Worm (Caenorhabditis elegans) whole organism, late embryonic: ENCODE data around the gene T03F6.10.

Experiments used
- C08G9.2 ChIP-seq: sonication (generic microtip); optimal IDR thresholded peaks from 2 replicates; lab custom pipeline; 2016; ENCODE audit warnings: mild to moderate bottlenecking, missing genetic modification characterization, moderate library complexity, missing compliant biosample characterization
- C38D4.7 ChIP-seq: fragments of 200-800 bp; sonication (Bioruptor generic); optimal IDR thresholded peaks from 2 replicates; lab custom pipeline; 2018; ENCODE audit warnings: mild to moderate bottlenecking, missing genetic modification characterization, moderate library complexity, missing compliant biosample characterization
- K02D7.2 ChIP-seq: sonication (generic microtip); optimal IDR thresholded peaks from 2 replicates; lab custom pipeline; 2017; ENCODE audit warnings: mild to moderate bottlenecking, missing genetic modification characterization, missing compliant biosample characterization
- K09A11.1 ChIP-seq: sonication (generic microtip); optimal IDR thresholded peaks from 2 replicates; lab custom pipeline; 2017; ENCODE audit warnings: antibody characterized with exemption, mild to moderate bottlenecking, missing genetic modification characterization, missing compliant biosample characterization; ENCODE audit not compliant: insufficient read depth
- T23F11.4 ChIP-seq: fragments of 200-800 bp; sonication (Bioruptor generic); optimal IDR thresholded peaks from 2 replicates; lab custom pipeline; 2018; ENCODE audit warnings: mild to moderate bottlenecking, missing genetic modification characterization, missing compliant biosample characterization
- Y22D7AL.16 ChIP-seq: sonication (generic microtip); optimal IDR thresholded peaks from 2 replicates; lab custom pipeline; 2016; ENCODE audit warnings: missing genetic modification characterization, missing compliant biosample characterization
- ceh-18 ChIP-seq: sonication (generic microtip); optimal IDR thresholded peaks from 2 replicates; lab custom pipeline; 2016; ENCODE audit warnings: missing genetic modification characterization, missing compliant biosample characterization
- ceh-19 ChIP-seq: fragments of 200-800 bp; sonication (Bioruptor generic); optimal IDR thresholded peaks from 2 replicates; lab custom pipeline; 2018; ENCODE audit warnings: mild to moderate bottlenecking, missing genetic modification characterization, missing compliant biosample characterization
- ceh-2 ChIP-seq: sonication (generic microtip); optimal IDR thresholded peaks from 2 replicates; lab custom pipeline; 2016; ENCODE audit warnings: missing genotype, missing genetic modification characterization, missing compliant biosample characterization
- ceh-22 ChIP-seq: sonication (generic microtip); optimal IDR thresholded peaks from 2 replicates; lab custom pipeline; 2017; ENCODE audit warnings: missing biosample characterization, missing genetic modification characterization
- ceh-31 ChIP-seq: sonication (generic microtip); optimal IDR thresholded peaks from 2 replicates; lab custom pipeline; 2016; ENCODE audit warnings: missing genetic modification characterization, missing compliant biosample characterization
- ceh-9 ChIP-seq: sonication (generic microtip); optimal IDR thresholded peaks from 2 replicates; lab custom pipeline; 2016; ENCODE audit warnings: mild to moderate bottlenecking, missing genetic modification characterization, inconsistent platforms, missing compliant biosample characterization
- elt-2 ChIP-seq: sonication (generic microtip); optimal IDR thresholded peaks from 2 replicates; lab custom pipeline; 2016; ENCODE audit warnings: missing genetic modification reagents, missing genetic modification characterization, missing compliant biosample characterization
- elt-4 ChIP-seq: sonication (generic microtip); optimal IDR thresholded peaks from 2 replicates; lab custom pipeline; 2016; ENCODE audit warnings: missing genetic modification characterization, missing compliant biosample characterization
- ets-4 ChIP-seq: sonication (generic microtip); optimal IDR thresholded peaks from 2 replicates; lab custom pipeline; 2016; ENCODE audit warnings: missing genetic modification characterization, missing compliant biosample characterization
- eyg-1 ChIP-seq: sonication (generic microtip); optimal IDR thresholded peaks from 2 replicates; lab custom pipeline; 2016; ENCODE audit warnings: missing genotype, missing genetic modification characterization, missing compliant biosample characterization
- fax-1 ChIP-seq: sonication (generic microtip); optimal IDR thresholded peaks from 2 replicates; lab custom pipeline; 2016; ENCODE audit warnings: missing genotype, missing genetic modification characterization, missing compliant biosample characterization
- fkh-10 ChIP-seq: fragments of 150-350 bp; optimal IDR thresholded peaks from 2 replicates; lab custom pipeline; 2014; ENCODE audit warnings: missing biosample characterization, missing genetic modification reagents, missing genetic modification characterization
- hlh-13 ChIP-seq: fragments of 200-800 bp; sonication (Bioruptor generic); optimal IDR thresholded peaks from 2 replicates; lab custom pipeline; 2018; ENCODE audit warnings: mild to moderate bottlenecking, missing genetic modification characterization, missing compliant biosample characterization
- hlh-15 ChIP-seq: sonication (generic microtip); optimal IDR thresholded peaks from 2 replicates; lab custom pipeline; 2016; ENCODE audit warnings: missing genetic modification characterization, missing compliant biosample characterization
- hlh-30 ChIP-seq: sonication (generic microtip); optimal IDR thresholded peaks from 2 replicates; lab custom pipeline; 2017; ENCODE audit warnings: antibody characterized with exemption, missing genetic modification characterization, missing compliant biosample characterization; ENCODE audit not compliant: insufficient read depth
- madf-2 ChIP-seq: sonication (generic microtip); optimal IDR thresholded peaks from 2 replicates; lab custom pipeline; 2017; ENCODE audit warnings: missing genetic modification characterization, missing compliant biosample characterization
- mec-3 ChIP-seq: sonication (generic microtip); optimal IDR thresholded peaks from 2 replicates; lab custom pipeline; 2016; ENCODE audit warnings: borderline replicate concordance, missing genetic modification characterization, missing compliant biosample characterization
- nfya-1 ChIP-seq: sonication (generic microtip); optimal IDR thresholded peaks from 2 replicates; lab custom pipeline; 2017; ENCODE audit warnings: missing genetic modification characterization, mild to moderate bottlenecking, missing compliant biosample characterization, antibody characterized with exemption, moderate library complexity
- npax-4 ChIP-seq: sonication (generic microtip); optimal IDR thresholded peaks from 2 replicates; lab custom pipeline; 2016; ENCODE audit warnings: missing genetic modification characterization, missing compliant biosample characterization
- odd-2 ChIP-seq: sonication (generic microtip); optimal IDR thresholded peaks from 2 replicates; lab custom pipeline; 2017; ENCODE audit warnings: antibody characterized with exemption, mild to moderate bottlenecking, missing genetic modification characterization, missing compliant biosample characterization
- pag-3 ChIP-seq: sonication (generic microtip); optimal IDR thresholded peaks from 2 replicates; lab custom pipeline; 2016; ENCODE audit warnings: missing compliant biosample characterization, missing genetic modification characterization, borderline replicate concordance
- pha-2 ChIP-seq: sonication (generic microtip); optimal IDR thresholded peaks from 2 replicates; lab custom pipeline; 2017; ENCODE audit warnings: mild to moderate bottlenecking, missing genetic modification characterization, missing compliant biosample characterization
- pha-4 ChIP-seq: fragments of 150-350 bp; optimal IDR thresholded peaks from 2 replicates; lab custom pipeline; 2018; ENCODE audit warnings: missing biosample characterization, missing genetic modification reagents, missing genetic modification characterization
- pros-1 ChIP-seq: fragments of 150-350 bp; optimal IDR thresholded peaks from 2 replicates; lab custom pipeline; 2014; ENCODE audit warnings: missing biosample characterization, missing genetic modification reagents, missing genetic modification characterization
- rnt-1 ChIP-seq: sonication (generic microtip); optimal IDR thresholded peaks from 2 replicates; lab custom pipeline; 2016; ENCODE audit warnings: missing genetic modification characterization, missing compliant biosample characterization
- sdc-2 ChIP-seq: sonication (generic microtip); optimal IDR thresholded peaks from 2 replicates; lab custom pipeline; 2016; ENCODE audit warnings: missing genotype, missing genetic modification characterization, missing compliant biosample characterization
- sox-4 ChIP-seq: sonication (generic microtip); optimal IDR thresholded peaks from 2 replicates; lab custom pipeline; 2017; ENCODE audit warnings: mild to moderate bottlenecking, missing genetic modification characterization, inconsistent platforms, missing compliant biosample characterization
- tbx-2 ChIP-seq: sonication (generic microtip); optimal IDR thresholded peaks from 2 replicates; lab custom pipeline; 2016; ENCODE audit warnings: missing genetic modification characterization, missing compliant biosample characterization
- tbx-7 ChIP-seq: sonication (generic microtip); optimal IDR thresholded peaks from 2 replicates; lab custom pipeline; 2016; ENCODE audit warnings: missing genotype, missing genetic modification characterization, missing compliant biosample characterization
- ttx-3 ChIP-seq: sonication (generic microtip); optimal IDR thresholded peaks from 2 replicates; lab custom pipeline; 2016; ENCODE audit warnings: missing genetic modification reagents, missing genetic modification characterization, missing compliant biosample characterization
- unc-55 ChIP-seq: sonication (generic microtip); optimal IDR thresholded peaks from 2 replicates; lab custom pipeline; 2017; ENCODE audit warnings: missing biosample characterization, missing genetic modification reagents, missing genetic modification characterization

T03F6.10 gene

DNA sequence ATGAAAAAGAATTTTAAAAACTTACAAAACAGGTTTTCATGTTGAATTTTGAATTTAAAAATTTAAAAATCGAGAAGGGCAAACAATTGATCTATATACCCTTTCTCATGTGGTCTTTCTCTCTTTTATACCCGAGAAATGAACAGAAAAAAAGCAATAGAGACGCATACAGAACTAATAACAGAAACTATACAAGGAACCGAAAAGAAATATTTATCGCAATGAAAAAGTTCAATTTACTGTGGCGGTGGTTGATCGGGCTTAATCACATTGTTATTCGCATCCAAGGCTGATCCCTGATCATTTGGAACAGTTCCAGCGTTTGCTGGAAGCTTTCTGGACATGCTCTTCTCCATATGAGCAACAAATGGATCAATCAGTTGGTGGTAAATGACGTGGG is at the start of gene T03F6.10:
TSS of gene T03F6.10 (minus strand) at position 101 of the 400 bp plus-strand sequence.
- TF ChIP-seq unc-55 = no peak

DNA sequence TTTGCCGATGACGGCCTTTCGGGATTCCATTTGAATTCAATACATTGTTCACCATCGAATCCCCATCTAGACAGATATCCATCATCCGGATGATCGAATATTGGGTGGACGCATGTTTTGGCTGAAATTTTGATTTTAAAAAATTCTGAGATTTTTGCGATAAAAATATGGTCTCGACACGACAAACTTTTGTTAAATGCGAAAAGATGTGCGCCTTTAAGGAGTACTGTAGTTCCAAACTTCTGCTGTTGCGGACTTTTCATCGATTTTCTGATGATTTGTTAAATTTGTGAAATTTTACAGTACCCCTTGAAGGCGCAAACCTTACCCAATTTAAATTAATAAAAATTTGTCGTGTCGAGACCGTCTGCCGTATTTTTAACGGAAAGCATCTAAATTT is 49.7 kb upstream of the T03F6.10 start:
- TF ChIP-seq pros-1 = no peak
- TF ChIP-seq elt-4 (tag; lab: Kevin White, UChicago) = no peak
- no peak for TF ChIP-seq ceh-9
- TF ChIP-seq Y22D7AL.16 (tag; lab: Kevin White, UChicago) = no peak
- TF ChIP-seq eyg-1 (tag; lab: Kevin White, UChicago) = no peak
- TF ChIP-seq hlh-15 (tag; lab: Kevin White, UChicago) = no peak
- no peak for TF ChIP-seq elt-2
- TF ChIP-seq ceh-19 (GFP tag; lab: Kevin White, UChicago) = no peak

DNA sequence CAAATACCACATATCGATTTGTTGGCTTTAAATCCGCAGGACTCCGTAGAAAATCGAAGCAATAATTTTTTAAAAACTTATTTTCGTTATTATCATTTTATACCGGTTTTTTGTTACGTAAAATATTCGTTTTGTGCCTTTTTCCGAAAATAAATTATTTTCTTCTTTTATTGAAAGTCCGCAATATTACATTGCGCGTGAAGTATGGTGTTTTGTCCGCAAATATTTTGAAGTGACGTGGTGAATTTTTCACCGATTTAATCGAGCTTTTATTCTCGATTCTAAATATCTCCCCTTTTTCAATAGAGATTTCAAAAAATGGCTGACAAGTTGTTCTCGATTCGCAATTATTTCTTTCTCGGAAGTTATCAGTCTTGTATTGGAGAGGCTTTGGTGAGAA is 47.9 kb upstream of the T03F6.10 start, which contains the start of gene cope-1:
TSS of gene cope-1 (plus strand) at position 229 of the 400 bp plus-strand sequence.
- TF ChIP-seq mec-3 (no peak), K09A11.1 (tag; lab: Kevin White, UChicago) (no peak), pha-2 (tag; lab: Kevin White, UChicago) (no peak), elt-2 (no peak), ceh-18 (no peak), ceh-31 (tag; lab: Kevin White, UChicago) (no peak), pag-3 (tag; lab: Kevin White, UChicago) (no peak), odd-2 (no peak), madf-2 (tag; lab: Kevin White, UChicago) (no peak), C08G9.2 (tag; lab: Kevin White, UChicago) (no peak), fkh-10 (GFP tag; lab: Kevin White, UChicago) (no peak), npax-4 (tag; lab: Kevin White, UChicago) (no peak), fax-1 (tag; lab: Kevin White, UChicago) (no peak)
- TF ChIP-seq, all 69 proteins: peak for 0

DNA sequence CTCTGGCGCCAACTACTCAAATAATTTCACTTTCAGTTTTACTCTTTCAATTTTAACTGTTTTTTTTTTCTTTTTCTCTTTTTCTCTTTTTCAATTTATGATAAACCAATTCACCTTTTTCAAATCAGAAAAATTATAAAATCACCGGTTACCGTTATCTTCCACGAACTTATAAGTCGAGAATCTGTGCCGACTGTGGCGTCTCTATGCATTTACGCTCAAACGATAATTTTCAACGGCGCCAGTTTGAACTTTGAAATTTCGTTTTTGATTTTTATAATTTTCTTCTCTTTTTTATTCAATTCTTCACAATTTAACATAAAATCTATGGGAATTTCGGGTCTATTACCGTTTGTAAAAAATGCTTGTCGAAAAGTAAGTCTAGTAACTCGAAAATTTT is 45.3 kb upstream of the T03F6.10 start, which contains the start of gene exo-1:
TSS of gene exo-1 (plus strand) at position 101 of the 400 bp plus-strand sequence.
- TF ChIP-seq pha-4 (tag; lab: Kevin White, UChicago) (no peak), C38D4.7 (GFP tag; lab: Kevin White, UChicago) (no peak), tbx-7 (tag; lab: Kevin White, UChicago) (no peak), T23F11.4 (GFP tag; lab: Kevin White, UChicago) (no peak), fax-1 (tag; lab: Kevin White, UChicago) (peak; percentile 28), C08G9.2 (tag; lab: Kevin White, UChicago) (peak; percentile 26), rnt-1 (tag; lab: Kevin White, UChicago) (peak; percentile 6), tbx-2 (peak; percentile 31), elt-2 (peak; percentile 17), hlh-30 (tag; lab: Kevin White, UChicago) (no peak), ceh-22 (no peak), ets-4 (peak; percentile 56), ceh-9 (no peak), ceh-31 (tag; lab: Kevin White, UChicago) (peak; percentile 63)

DNA sequence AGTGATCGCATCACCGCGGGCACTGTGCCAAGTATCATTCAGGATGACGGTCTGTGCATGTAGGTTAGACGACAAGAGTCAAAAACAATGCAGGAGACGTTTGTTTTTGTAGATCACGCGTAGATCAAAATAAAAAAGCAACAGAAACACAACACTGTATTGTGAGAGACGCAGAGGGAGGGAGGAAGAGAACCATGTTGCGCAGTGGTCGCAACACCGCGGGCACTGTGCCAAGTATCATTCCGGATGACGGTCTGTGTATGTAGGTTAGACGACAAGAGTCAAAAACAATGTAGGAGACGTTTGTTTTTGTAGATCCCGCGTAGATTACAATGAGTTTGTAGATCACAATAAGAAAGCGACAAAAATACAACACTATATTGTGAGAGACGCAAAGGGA is 40.8 kb upstream of the T03F6.10 start:
- no peak for TF ChIP-seq sdc-2 (tag; lab: Kevin White, UChicago)
- TF ChIP-seq npax-4 (tag; lab: Kevin White, UChicago) = no peak
- TF ChIP-seq tbx-2 = no peak
- TF ChIP-seq sox-4 (tag; lab: Kevin White, UChicago) = no peak
- TF ChIP-seq unc-55 = no peak
- no peak for TF ChIP-seq elt-2
- TF ChIP-seq K02D7.2 (tag; lab: Kevin White, UChicago) = no peak
- no peak for TF ChIP-seq ttx-3 (tag; lab: Kevin White, UChicago)
- no peak for TF ChIP-seq nfya-1 (tag; lab: Kevin White, UChicago)
- TF ChIP-seq ceh-31 (tag; lab: Kevin White, UChicago) = no peak
- TF ChIP-seq ceh-2 (tag; lab: Kevin White, UChicago) = no peak
- TF ChIP-seq ceh-9 = no peak
- no peak for TF ChIP-seq tbx-7 (tag; lab: Kevin White, UChicago)
- TF ChIP-seq ceh-18 = no peak
- TF ChIP-seq ceh-22 = no peak
- no peak for TF ChIP-seq elt-4 (tag; lab: Kevin White, UChicago)
- no peak for TF ChIP-seq pag-3 (tag; lab: Kevin White, UChicago)
- no peak for TF ChIP-seq C38D4.7 (GFP tag; lab: Kevin White, UChicago)
- no peak for TF ChIP-seq mec-3
- no peak for TF ChIP-seq hlh-13
